Worm (Caenorhabditis elegans) whole organism, L3 larva: ENCODE results near the gene tofu-1.
"Not testable (repeated sequence)": the region's sequence is repeated elsewhere in the genome, so short reads cannot be mapped to it uniquely, and the experiment has no call there.

Source experiments
- ama-1 ChIP-seq: fragments of 150-350 bp; optimal IDR thresholded peaks from 2 replicates; lab custom pipeline; 2018
- daf-12 ChIP-seq: fragments of 150-350 bp; optimal IDR thresholded peaks from 2 replicates; lab custom pipeline; 2014; ENCODE audit warnings: missing biosample characterization, missing genetic modification reagents, missing genetic modification characterization
- mdl-1 ChIP-seq: fragments of 150-350 bp; optimal IDR thresholded peaks from 2 replicates; lab custom pipeline; 2014; ENCODE audit warnings: missing biosample characterization, missing genetic modification characterization
- nhr-12 ChIP-seq: fragments of 150-350 bp; optimal IDR thresholded peaks from 2 replicates; lab custom pipeline; 2014; ENCODE audit warnings: missing biosample characterization, missing genetic modification characterization
- nhr-76 ChIP-seq: fragments of 150-350 bp; sonication (generic microtip); optimal IDR thresholded peaks from 5 replicates; lab custom pipeline; 2014; ENCODE audit warnings: missing biosample characterization, missing genetic modification characterization
- pha-4 ChIP-seq: fragments of 150-350 bp; optimal IDR thresholded peaks from 2 replicates; lab custom pipeline; 2014; ENCODE audit warnings: missing biosample characterization, missing genetic modification reagents, missing genetic modification characterization
- snpc-4 ChIP-seq: fragments of 150-350 bp; optimal IDR thresholded peaks from 2 replicates; lab custom pipeline; 2014; ENCODE audit warnings: missing biosample characterization, missing genetic modification characterization
- zag-1 ChIP-seq: fragments of 150-350 bp; optimal IDR thresholded peaks from 2 replicates; lab custom pipeline; 2014; ENCODE audit warnings: missing biosample characterization, missing genetic modification characterization

- not testable (repeated sequence) for TF ChIP-seq snpc-4 (tag; lab: Kevin White, UChicago); zag-1 (tag; lab: Kevin White, UChicago); daf-12 (tag; lab: Kevin White, UChicago); pha-4 (tag; lab: Kevin White, UChicago); ama-1 (lab: Kevin White, UChicago); nhr-76 (tag; lab: Kevin White, UChicago); mdl-1; nhr-12 (tag; lab: Kevin White, UChicago)
Observed at ce11 chrV:9980731-9981483, at the start of gene tofu-1, which contains the start of gene ruvb-1.
